Fruit fly (Drosophila melanogaster) whole organism, embryonic: ENCODE data around the gene CG8563.

Source experiments
- CG10209 ChIP-seq: fragments of 200-800 bp; sonication (Bioruptor generic); optimal IDR thresholded peaks from 3 replicates; lab custom pipeline; 2017; ENCODE audit warnings: missing biosample characterization, mild to moderate bottlenecking, missing genetic modification characterization, missing genetic modification reagents
- CG11696 ChIP-seq: fragments of 200-800 bp; sonication (Bioruptor generic); IDR thresholded peaks from 2 replicates; pipeline ENCODE4 v1.3.6; 2022; ENCODE audit warnings: missing biosample characterization, missing genetic modification characterization
- CG31365 ChIP-seq: fragments of 200-800 bp; sonication (Bioruptor generic); optimal IDR thresholded peaks from 2 replicates; lab custom pipeline; 2018; ENCODE audit warnings: missing biosample characterization, mild to moderate bottlenecking, missing genetic modification characterization
- CG6854 ChIP-seq: fragments of 200-800 bp; sonication (Bioruptor generic); optimal IDR thresholded peaks from 3 replicates; lab custom pipeline; 2017; ENCODE audit warnings: missing biosample characterization, mild to moderate bottlenecking, missing genetic modification characterization
- CG8478 ChIP-seq: fragments of >200 bp; optimal IDR thresholded peaks from 2 replicates; lab custom pipeline; 2018
- CrebB ChIP-seq: fragments of 200-800 bp; sonication (Bioruptor generic); optimal IDR thresholded peaks from 3 replicates; lab custom pipeline; 2018; ENCODE audit warnings: missing biosample characterization, mild to moderate bottlenecking, missing genetic modification characterization
- ind ChIP-seq: fragments of 200-800 bp; sonication (Bioruptor generic); optimal IDR thresholded peaks from 3 replicates; lab custom pipeline; 2016; ENCODE audit warnings: missing biosample characterization, missing genetic modification characterization
- mirr ChIP-seq: fragments of 200-800 bp; sonication (Bioruptor generic); optimal IDR thresholded peaks from 3 replicates; lab custom pipeline; 2018; ENCODE audit warnings: missing biosample characterization, mild to moderate bottlenecking, missing genetic modification characterization
- pan ChIP-seq, 4 experiments: fragments of >200 bp in 3 of 4; fragments of 200-800 bp in 1 of 4; sonication (Bioruptor generic) in 1 of 4; optimal IDR thresholded peaks in 3 of 4; IDR thresholded peaks in 1 of 4; 2 replicates each; pipeline versions ENCODE4 v1.3.6 to Lab custom; 2017 to 2022; ENCODE audit warnings: missing biosample characterization in 2 of 4, missing genetic modification characterization in 2 of 4, mixed read lengths in 1 of 4

- no peak for TF ChIP-seq CrebB
- no peak for TF ChIP-seq CG10209
- no peak for TF ChIP-seq mirr (GFP tag; lab: Kevin White, UChicago)
- no peak for TF ChIP-seq pan (optimal IDR thresholded peaks at IDR 0.05; lab: Kevin White, UChicago)
- TF ChIP-seq pan (GFP tag; optimal IDR thresholded peaks at IDR 0.05 in 1 of 2, IDR thresholded peaks at IDR 0.05 in 1 of 2), result no peak
- no peak for TF ChIP-seq CG31365
- TF ChIP-seq ind (GFP tag; lab: Kevin White, UChicago), result no peak
- no peak for TF ChIP-seq CG8478 (lab: Kevin White, UChicago)
- no peak for TF ChIP-seq CG6854
- TF ChIP-seq CG11696, result no peak
These were observed 33.0 kb downstream of the CG8563 start, which contains the start of gene CG42458 for dm6 chr3L:7423517-7423916.
